Fruit fly (Drosophila melanogaster) whole organism, embryonic: ENCODE results near the gene CG42716.
A peak's percentile ranks its signal among the peaks of the same experiment; 100 is the strongest.

Experiments used
- BEAF-32 ChIP-seq: fragments of 200-800 bp; sonication (Bioruptor generic); optimal IDR thresholded peaks from 3 replicates; lab custom pipeline; 2017; ENCODE audit warnings: missing biosample characterization, missing genetic modification characterization, mild to moderate bottlenecking, moderate library complexity, missing genetic modification reagents
- Blimp-1 ChIP-seq: fragments of 200-800 bp; sonication (Bioruptor generic); optimal IDR thresholded peaks from 3 replicates; lab custom pipeline; 2018; ENCODE audit warnings: missing biosample characterization, missing genetic modification characterization, mild to moderate bottlenecking, moderate library complexity, missing genetic modification reagents
- CG10959 ChIP-seq: fragments of 200-800 bp; sonication (Bioruptor generic); IDR thresholded peaks from 2 replicates; pipeline ENCODE4 v1.3.6; 2022; ENCODE audit warnings: missing biosample characterization, missing genetic modification characterization
- CG11723 ChIP-seq: fragments of 200-800 bp; sonication (Bioruptor generic); optimal IDR thresholded peaks from 2 replicates; lab custom pipeline; 2017; ENCODE audit warnings: missing biosample characterization, mild to moderate bottlenecking, missing genetic modification characterization
- CG12219 ChIP-seq: fragments of 200-800 bp; sonication (Bioruptor generic); optimal IDR thresholded peaks from 3 replicates; lab custom pipeline; 2018; ENCODE audit warnings: missing biosample characterization, mild to moderate bottlenecking, missing genetic modification characterization
- CG13775 ChIP-seq: fragments of 200-800 bp; sonication (Bioruptor generic); optimal IDR thresholded peaks from 3 replicates; lab custom pipeline; 2017; ENCODE audit warnings: missing biosample characterization, mild to moderate bottlenecking, missing genetic modification characterization
- CG14667 ChIP-seq: fragments of 200-800 bp; sonication (Bioruptor generic); IDR thresholded peaks from 2 replicates; pipeline ENCODE4 v1.3.6; 2022; ENCODE audit warnings: missing biosample characterization, missing genetic modification characterization
- CG16813 ChIP-seq: fragments of 200-800 bp; sonication (Bioruptor generic); IDR thresholded peaks from 3 replicates; pipeline ENCODE4 v1.3.6; 2022; ENCODE audit warnings: missing biosample characterization, missing genetic modification characterization; ENCODE audit not compliant: partially characterized antibody
- CG17328 ChIP-seq: fragments of 200-800 bp; sonication (Bioruptor generic); IDR thresholded peaks from 2 replicates; pipeline ENCODE4 v1.3.6; 2022; ENCODE audit warnings: missing biosample characterization, missing genetic modification characterization
- CG17359 ChIP-seq: fragments of 200-800 bp; sonication (Bioruptor generic); optimal IDR thresholded peaks from 3 replicates; lab custom pipeline; 2018; ENCODE audit warnings: missing biosample characterization, mild to moderate bottlenecking, missing genetic modification characterization, moderate library complexity
- CG17385 ChIP-seq: fragments of 200-800 bp; sonication (Bioruptor generic); optimal IDR thresholded peaks from 3 replicates; lab custom pipeline; 2018; ENCODE audit warnings: missing biosample characterization, mild to moderate bottlenecking, missing genetic modification characterization
- CG31388 ChIP-seq: fragments of 200-800 bp; sonication (Bioruptor generic); optimal IDR thresholded peaks from 2 replicates; lab custom pipeline; 2016; ENCODE audit warnings: missing biosample characterization, missing genetic modification characterization
- CG4328 ChIP-seq: fragments of 200-800 bp; sonication (Bioruptor generic); optimal IDR thresholded peaks from 3 replicates; lab custom pipeline; 2017; ENCODE audit warnings: missing biosample characterization, missing genetic modification reagents, missing genetic modification characterization
- CG6654 ChIP-seq: fragments of 200-800 bp; sonication (Bioruptor generic); optimal IDR thresholded peaks from 2 replicates; lab custom pipeline; 2017; ENCODE audit warnings: missing biosample characterization, mild to moderate bottlenecking, missing genetic modification characterization
- CG6765 ChIP-seq: fragments of 200-800 bp; sonication (Bioruptor generic); optimal IDR thresholded peaks from 3 replicates; lab custom pipeline; 2017; ENCODE audit warnings: missing biosample characterization, mild to moderate bottlenecking, missing genetic modification characterization
- CG6854 ChIP-seq: fragments of 200-800 bp; sonication (Bioruptor generic); optimal IDR thresholded peaks from 3 replicates; lab custom pipeline; 2017; ENCODE audit warnings: missing biosample characterization, mild to moderate bottlenecking, missing genetic modification characterization
- CG7928 ChIP-seq: fragments of 200-800 bp; sonication (Bioruptor generic); optimal IDR thresholded peaks from 2 replicates; lab custom pipeline; 2017; ENCODE audit warnings: missing biosample characterization, mild to moderate bottlenecking, missing genetic modification characterization
- CG8290 ChIP-seq, 3 experiments: fragments of 200-800 bp; sonication (Bioruptor generic); optimal IDR thresholded peaks; 2 replicates each; lab custom pipeline; 2016 to 2019; ENCODE audit warnings: missing biosample characterization in 3 of 3, missing genetic modification characterization in 3 of 3, mild to moderate bottlenecking in 2 of 3, moderate library complexity in 1 of 3
- CG9797 ChIP-seq: fragments of 200-800 bp; sonication (Bioruptor generic); optimal IDR thresholded peaks from 3 replicates; lab custom pipeline; 2018; ENCODE audit warnings: missing biosample characterization, mild to moderate bottlenecking, missing genetic modification characterization
- CHES-1-like ChIP-seq: fragments of 200-800 bp; sonication (Bioruptor generic); optimal IDR thresholded peaks from 2 replicates; lab custom pipeline; 2016; ENCODE audit warnings: missing biosample characterization, missing genetic modification characterization
- CkIIα-i1 ChIP-seq: fragments of 200-800 bp; sonication (Bioruptor generic); IDR thresholded peaks from 2 replicates; pipeline ENCODE4 v1.3.6; 2022; ENCODE audit warnings: missing biosample characterization, missing genetic modification characterization
- CrebB ChIP-seq: fragments of 200-800 bp; sonication (Bioruptor generic); optimal IDR thresholded peaks from 3 replicates; lab custom pipeline; 2018; ENCODE audit warnings: missing biosample characterization, mild to moderate bottlenecking, missing genetic modification characterization
- Dll ChIP-seq: fragments of 200-800 bp; sonication (Bioruptor generic); IDR thresholded peaks from 4 replicates; pipeline ENCODE4 v1.3.6; 2022; ENCODE audit warnings: missing biosample characterization, missing genetic modification characterization; ENCODE audit not compliant: partially characterized antibody
- Doc2 ChIP-seq: fragments of 200-800 bp; sonication (Bioruptor generic); IDR thresholded peaks from 2 replicates; pipeline ENCODE4 v1.3.6; 2022; ENCODE audit warnings: missing biosample characterization, missing genetic modification characterization
- Dp ChIP-seq: fragments of 200-800 bp; sonication (Bioruptor generic); optimal IDR thresholded peaks from 2 replicates; lab custom pipeline; 2018; ENCODE audit warnings: missing biosample characterization, mild to moderate bottlenecking, missing genetic modification characterization, moderate library complexity
- Drgx ChIP-seq: fragments of 200-800 bp; sonication (Bioruptor generic); IDR thresholded peaks from 2 replicates; pipeline ENCODE4 v1.3.6; 2022; ENCODE audit warnings: missing biosample characterization, missing genetic modification characterization
- H15 ChIP-seq: fragments of 200-800 bp; sonication (Bioruptor generic); IDR thresholded peaks from 3 replicates; pipeline ENCODE4 v1.3.6; 2022; ENCODE audit warnings: missing biosample characterization, missing genetic modification characterization
- Mad ChIP-seq: fragments of 200-800 bp; sonication (Bioruptor generic); optimal IDR thresholded peaks from 2 replicates; lab custom pipeline; 2016; ENCODE audit warnings: missing biosample characterization, missing genetic modification characterization
- Meics ChIP-seq: fragments of 200-800 bp; sonication (Bioruptor generic); optimal IDR thresholded peaks from 2 replicates; lab custom pipeline; 2017; ENCODE audit warnings: missing biosample characterization, mild to moderate bottlenecking, missing genetic modification characterization
- NC2α ChIP-seq: fragments of 200-800 bp; sonication (Bioruptor generic); optimal IDR thresholded peaks from 2 replicates; lab custom pipeline; 2016; ENCODE audit warnings: missing biosample characterization, missing genetic modification characterization
- NfI ChIP-seq: fragments of 200-800 bp; sonication (Bioruptor generic); optimal IDR thresholded peaks from 3 replicates; lab custom pipeline; 2018; ENCODE audit warnings: missing biosample characterization, mild to moderate bottlenecking, missing genetic modification characterization, moderate library complexity
- Pdp1 ChIP-seq, 2 experiments: fragments of 200-800 bp; sonication (Bioruptor generic); optimal IDR thresholded peaks; 3 replicates each; lab custom pipeline; 2016; ENCODE audit warnings: missing biosample characterization in 2 of 2, missing genetic modification characterization in 2 of 2, mild to moderate bottlenecking in 1 of 2, moderate library complexity in 1 of 2
- TFAM ChIP-seq: fragments of 200-800 bp; sonication (Bioruptor generic); optimal IDR thresholded peaks from 2 replicates; lab custom pipeline; 2017; ENCODE audit warnings: missing biosample characterization, missing genetic modification characterization, inconsistent platforms
- Usf ChIP-seq: fragments of 200-800 bp; sonication (Bioruptor generic); optimal IDR thresholded peaks from 2 replicates; lab custom pipeline; 2017; ENCODE audit warnings: missing genotype, missing biosample characterization, missing genetic modification characterization
- Vsx1 ChIP-seq: fragments of 200-800 bp; sonication (Bioruptor generic); optimal IDR thresholded peaks from 2 replicates; lab custom pipeline; 2017; ENCODE audit warnings: missing biosample characterization, mild to moderate bottlenecking, missing genetic modification characterization, missing genetic modification reagents
- ara ChIP-seq: fragments of 200-800 bp; sonication (Bioruptor generic); IDR thresholded peaks from 2 replicates; pipeline ENCODE4 v1.3.6; 2022; ENCODE audit warnings: missing biosample characterization, missing genetic modification characterization
- cato ChIP-seq: fragments of 200-800 bp; sonication (Bioruptor generic); optimal IDR thresholded peaks from 2 replicates; lab custom pipeline; 2016; ENCODE audit warnings: missing biosample characterization, missing genetic modification characterization, borderline replicate concordance
- cg ChIP-seq: fragments of 200-800 bp; sonication (Bioruptor generic); optimal IDR thresholded peaks from 3 replicates; lab custom pipeline; 2019; ENCODE audit warnings: missing biosample characterization, mild to moderate bottlenecking, missing genetic modification characterization, moderate library complexity
- cwo ChIP-seq: fragments of 200-800 bp; sonication (Bioruptor generic); optimal IDR thresholded peaks from 3 replicates; lab custom pipeline; 2017; ENCODE audit warnings: missing biosample characterization, missing genetic modification characterization, mild to moderate bottlenecking, moderate library complexity, missing genetic modification reagents
- ems ChIP-seq: fragments of 200-800 bp; sonication (Bioruptor generic); optimal IDR thresholded peaks from 3 replicates; lab custom pipeline; 2016; ENCODE audit warnings: missing biosample characterization, missing genetic modification characterization
- eyg ChIP-seq: fragments of 200-800 bp; sonication (Bioruptor generic); optimal IDR thresholded peaks from 3 replicates; lab custom pipeline; 2016; ENCODE audit warnings: missing biosample characterization, missing genetic modification characterization
- ken ChIP-seq: fragments of 200-800 bp; sonication (Bioruptor generic); IDR thresholded peaks from 3 replicates; pipeline ENCODE4 v1.3.6; 2022; ENCODE audit warnings: missing biosample characterization, missing genetic modification characterization
- kni ChIP-seq: fragments of 200-800 bp; sonication (Bioruptor generic); optimal IDR thresholded peaks from 3 replicates; lab custom pipeline; 2017; ENCODE audit warnings: mild to moderate bottlenecking, missing biosample characterization, missing genetic modification reagents, missing genetic modification characterization
- nerfin-2 ChIP-seq: fragments of 200-800 bp; sonication (Bioruptor generic); IDR thresholded peaks from 2 replicates; pipeline ENCODE4 v1.3.6; 2022; ENCODE audit warnings: missing biosample characterization, missing genetic modification characterization; ENCODE audit not compliant: partially characterized antibody
- repo ChIP-seq: fragments of 200-800 bp; sonication (Bioruptor generic); optimal IDR thresholded peaks from 2 replicates; lab custom pipeline; 2016; ENCODE audit warnings: missing biosample characterization, missing genetic modification characterization
- sisA ChIP-seq: fragments of 200-800 bp; sonication (Bioruptor generic); IDR thresholded peaks from 2 replicates; pipeline ENCODE4 v1.3.6; 2022; ENCODE audit warnings: missing biosample characterization, missing genetic modification characterization
- slbo ChIP-seq: fragments of 200-800 bp; sonication (Bioruptor generic); IDR thresholded peaks from 2 replicates; pipeline ENCODE4 v1.3.6; 2022; ENCODE audit warnings: missing biosample characterization, missing genetic modification characterization
- so ChIP-seq: fragments of 200-800 bp; sonication (Bioruptor generic); IDR thresholded peaks from 3 replicates; pipeline ENCODE4 v1.3.6; 2022; ENCODE audit warnings: missing biosample characterization, missing genetic modification characterization
- vnd ChIP-seq: fragments of 200-800 bp; sonication (Bioruptor generic); IDR thresholded peaks from 3 replicates; pipeline ENCODE4 v1.3.6; 2022; ENCODE audit warnings: missing biosample characterization, missing genetic modification characterization; ENCODE audit not compliant: partially characterized antibody
- z ChIP-seq: fragments of 200-800 bp; sonication (Bioruptor generic); IDR thresholded peaks from 3 replicates; pipeline ENCODE4 v1.3.6; 2022; ENCODE audit warnings: missing biosample characterization, missing genetic modification characterization

Gene CG42716

DNA sequence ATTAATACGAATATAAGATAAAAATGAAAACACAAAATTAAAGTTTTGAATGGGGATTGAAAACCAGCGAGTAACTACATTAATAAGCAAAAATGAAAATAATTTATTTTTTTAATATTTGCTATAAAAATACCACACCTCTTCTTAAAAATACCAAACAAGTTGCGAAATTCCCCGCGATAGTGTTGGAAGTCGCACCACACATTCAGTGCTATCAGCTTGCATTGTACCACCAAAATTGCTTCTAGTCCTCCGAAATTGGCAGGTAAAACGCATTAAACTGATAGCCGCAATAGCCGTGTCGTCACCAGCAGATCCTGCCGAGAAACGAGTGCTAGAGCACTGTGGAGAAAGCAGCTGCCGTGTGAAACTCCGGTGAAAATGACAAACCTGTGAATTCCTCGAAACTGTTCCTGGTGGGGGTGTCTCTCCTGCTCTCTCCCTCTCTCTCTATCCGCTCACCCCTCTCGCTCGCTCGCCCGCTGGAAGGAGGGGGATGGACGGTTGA lies 45.5 kb upstream of the CG42716 start, which contains the start of gene Hip14 (continued):
- TF ChIP-seq CG6854 (GFP tag; lab: Kevin White, UChicago) (no peak), nerfin-2 (no peak), sisA (no peak), eyg (GFP tag; lab: Kevin White, UChicago) (no peak), ara (GFP tag; lab: Robert Waterston, UW) (0 out of 2 replicates have a peak, but pooled peaks have one; percentile 20), CG6654 (GFP tag; lab: Kevin White, UChicago) (no peak), Meics (GFP tag; lab: Kevin White, UChicago) (no peak), ken (GFP tag; lab: Robert Waterston, UW) (no peak), NC2α (GFP tag; lab: Kevin White, UChicago) (no peak), CkIIα-i1 (GFP tag; lab: Robert Waterston, UW) (no peak), vnd (GFP tag; lab: Robert Waterston, UW) (no peak), CG16813 (GFP tag; lab: Robert Waterston, UW) (no peak), CHES-1-like (GFP tag; lab: Kevin White, UChicago) (no peak), z (GFP tag; lab: Robert Waterston, UW) (no peak), CG4328 (GFP tag; lab: Kevin White, UChicago) (no peak), Vsx1 (GFP tag; lab: Kevin White, UChicago) (no peak), CG14667 (GFP tag; lab: Robert Waterston, UW) (no peak), CG17359 (tag; lab: Kevin White, UChicago) (no peak), Usf (GFP tag; lab: Kevin White, UChicago) (no peak), cwo (GFP tag; lab: Kevin White, UChicago) (no peak), CG10959 (GFP tag; lab: Robert Waterston, UW) (no peak), CG6765 (no peak), Dp (GFP tag; lab: Kevin White, UChicago) (peak; percentile 39), Blimp-1 (GFP tag; lab: Kevin White, UChicago) (no peak), CG7928 (GFP tag; lab: Kevin White, UChicago) (no peak), Drgx (GFP tag; lab: Robert Waterston, UW) (no peak), Dll (GFP tag; lab: Robert Waterston, UW) (0 out of 4 replicates have a peak, but pooled peaks have one; percentile 17), cato (no peak), CG17328 (GFP tag; lab: Robert Waterston, UW) (0 out of 2 replicates have a peak, but pooled peaks have one; percentile 8), Doc2 (GFP tag; lab: Robert Waterston, UW) (no peak), kni (GFP tag; lab: Kevin White, UChicago) (no peak), CG9797 (GFP tag; lab: Kevin White, UChicago) (peak; percentile 54), CG8290 (GFP tag; optimal IDR thresholded peaks at IDR 0.05; lab: Kevin White, UChicago) (no peak), CG8290 (tag; optimal IDR thresholded peaks at IDR 0.05; lab: Kevin White, UChicago) (no peak), repo (GFP tag; lab: Kevin White, UChicago) (no peak), BEAF-32 (GFP tag; lab: Kevin White, UChicago) (peak; percentile 29), CG12219 (GFP tag; lab: Kevin White, UChicago) (no peak), cg (no peak), ems (GFP tag; lab: Kevin White, UChicago) (no peak), CG31388 (GFP tag; lab: Kevin White, UChicago) (no peak), slbo (peak; percentile 68), Mad (GFP tag; lab: Kevin White, UChicago) (no peak), H15 (GFP tag; lab: Robert Waterston, UW) (no peak), CG11723 (no peak), CrebB (tag; lab: Kevin White, UChicago) (peak; percentile 10), Pdp1 (GFP tag; optimal IDR thresholded peaks at IDR 0.05; lab: Kevin White, UChicago) (peak in 1 of 2 experiments; percentile 49), CG17385 (GFP tag; lab: Kevin White, UChicago) (no peak), CG13775 (GFP tag; lab: Kevin White, UChicago) (peak; percentile 16), so (GFP tag; lab: Robert Waterston, UW) (no peak), NfI (GFP tag; lab: Kevin White, UChicago) (no peak), TFAM (GFP tag; lab: Kevin White, UChicago) (no peak)
